Worm (Caenorhabditis elegans) whole organism, L3 larva: ENCODE results near the gene pgl-2.

Experiments used
- nhr-11 ChIP-seq: fragments of 150-350 bp; optimal IDR thresholded peaks from 2 replicates; lab custom pipeline; 2014; ENCODE audit warnings: missing biosample characterization, missing genetic modification characterization
- ztf-4 ChIP-seq: fragments of 150-350 bp; optimal IDR thresholded peaks from 2 replicates; lab custom pipeline; 2014; ENCODE audit warnings: missing biosample characterization, missing genetic modification characterization

DNA sequence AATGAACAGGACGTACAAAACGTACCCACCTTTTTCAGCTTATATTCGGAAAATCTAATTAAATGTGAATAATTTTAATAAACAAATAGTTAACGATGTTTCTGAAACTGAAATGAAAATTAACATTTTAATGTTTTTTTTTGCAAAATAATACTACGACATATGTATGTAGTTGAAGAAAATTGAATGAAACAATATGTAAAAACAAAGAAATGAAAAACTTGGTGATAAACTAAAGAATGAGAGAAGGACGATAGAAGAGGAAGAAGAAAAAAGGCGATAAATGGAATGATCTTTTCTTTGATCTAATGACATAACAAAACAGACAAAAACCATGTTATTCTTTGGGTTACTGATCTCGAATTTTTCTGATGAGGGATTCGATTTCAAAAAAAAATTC lies 35.1 kb upstream of the pgl-2 start, which contains the start of gene B0303.11:
- TF ChIP-seq ztf-4 (no peak), nhr-11 (no peak)
